Worm (Caenorhabditis elegans) whole organism, L1 larva: ENCODE measurements around the gene F19B10.5.

ENCODE experiments used
- elt-2 ChIP-seq: sonication (generic microtip); optimal IDR thresholded peaks from 2 replicates; lab custom pipeline; 2016; ENCODE audit warnings: missing genetic modification characterization, mild to moderate bottlenecking, inconsistent platforms, missing compliant biosample characterization, missing genetic modification reagents
- hlh-17 ChIP-seq: fragments of 200-800 bp; sonication (Bioruptor generic); optimal IDR thresholded peaks from 2 replicates; lab custom pipeline; 2018; ENCODE audit warnings: missing genetic modification characterization, mild to moderate bottlenecking, missing compliant biosample characterization, moderate library complexity, borderline replicate concordance
- lin-13 ChIP-seq: fragments of 150-350 bp; optimal IDR thresholded peaks from 2 replicates; lab custom pipeline; 2014; ENCODE audit warnings: missing biosample characterization, missing genetic modification reagents, missing genetic modification characterization
- mdl-1 ChIP-seq, 2 experiments: fragments of 150-350 bp; optimal IDR thresholded peaks; 2 replicates each; lab custom pipeline; 2014 to 2017; ENCODE audit warnings: missing biosample characterization in 2 of 2, missing genetic modification characterization in 2 of 2, inconsistent platforms in 1 of 2
- pqm-1 ChIP-seq: sonication (generic microtip); optimal IDR thresholded peaks from 3 replicates; lab custom pipeline; 2017; ENCODE audit warnings: missing biosample characterization, missing genetic modification characterization
- skn-1 ChIP-seq: fragments of 150-350 bp; optimal IDR thresholded peaks from 2 replicates; lab custom pipeline; 2014; ENCODE audit warnings: missing biosample characterization, missing genetic modification characterization

ce11 chrII:3684487-3685067 is 29.1 kb downstream of the F19B10.5 start:
- TF ChIP-seq skn-1 (peak; percentile 17), mdl-1 (tag; optimal IDR thresholded peaks at IDR 0.05; lab: Kevin White, UChicago) (no peak), elt-2 (tag; lab: Kevin White, UChicago) (no peak), lin-13 (GFP tag; lab: Kevin White, UChicago) (no peak), hlh-17 (GFP tag; lab: Kevin White, UChicago) (no peak), pqm-1 (tag; lab: Kevin White, UChicago) (no peak)
